Fruit fly (Drosophila melanogaster) whole organism: Measurements from ENCODE around the gene IP3K2.

Experiments used
- CG8478 ChIP-seq: fragments of >200 bp; optimal IDR thresholded peaks from 2 replicates; lab custom pipeline; 2018; ENCODE audit warnings: inconsistent platforms
- EcR ChIP-seq, 2 experiments: fragments of >200 bp; optimal IDR thresholded peaks; 2 replicates each; lab custom pipeline; 2017; ENCODE audit warnings: missing biosample characterization in 2 of 2, missing genetic modification characterization in 2 of 2, missing genetic modification reagents in 2 of 2
- pan ChIP-seq: fragments of >200 bp; optimal IDR thresholded peaks from 2 replicates; lab custom pipeline; 2017
- psq ChIP-seq: fragments of >200 bp; optimal IDR thresholded peaks from 2 replicates; lab custom pipeline; 2017
- usp ChIP-seq: fragments of >200 bp; optimal IDR thresholded peaks from 2 replicates; lab custom pipeline; 2017; ENCODE audit warnings: missing biosample characterization, missing genetic modification characterization, mixed read lengths

dm6 chrX:13314789-13315462 lies 11.5 kb downstream of the IP3K2 start:
- TF ChIP-seq usp (GFP tag; lab: Kevin White, UChicago) (no peak), EcR (GFP tag; optimal IDR thresholded peaks at IDR 0.05; lab: Kevin White, UChicago) (no peak), pan (no peak), psq (lab: Kevin White, UChicago) (no peak), CG8478 (lab: Kevin White, UChicago) (no peak)
